Worm (Caenorhabditis elegans) whole organism, mixed stage, embryonic: ENCODE results near the gene oma-2.

Experiments used
- bed-3 ChIP-seq: fragments of 200-800 bp; sonication (Bioruptor generic); optimal IDR thresholded peaks from 3 replicates; lab custom pipeline; 2018; ENCODE audit warnings: mild to moderate bottlenecking, missing genetic modification characterization, moderate library complexity, missing compliant biosample characterization
- blmp-1 ChIP-seq: fragments of 150-350 bp; optimal IDR thresholded peaks from 2 replicates; lab custom pipeline; 2014; ENCODE audit warnings: missing biosample characterization, missing genetic modification characterization
- ceh-39 ChIP-seq: fragments of 150-350 bp; optimal IDR thresholded peaks from 2 replicates; lab custom pipeline; 2014; ENCODE audit warnings: missing biosample characterization, missing genetic modification characterization
- ceh-43 ChIP-seq: fragments of 200-800 bp; sonication (Bioruptor generic); optimal IDR thresholded peaks from 2 replicates; lab custom pipeline; 2018; ENCODE audit warnings: mild to moderate bottlenecking, missing genetic modification characterization, moderate library complexity, missing compliant biosample characterization
- ceh-83 ChIP-seq: fragments of 200-800 bp; sonication (Bioruptor generic); optimal IDR thresholded peaks from 2 replicates; lab custom pipeline; 2018; ENCODE audit warnings: mild to moderate bottlenecking, missing genetic modification characterization, missing compliant biosample characterization
- cnd-1 ChIP-seq: fragments of 200-800 bp; sonication (Bioruptor generic); optimal IDR thresholded peaks from 2 replicates; lab custom pipeline; 2018; ENCODE audit warnings: mild to moderate bottlenecking, missing genetic modification characterization, missing compliant biosample characterization
- drap-1 ChIP-seq: fragments of 200-800 bp; sonication (Bioruptor generic); optimal IDR thresholded peaks from 3 replicates; lab custom pipeline; 2018; ENCODE audit warnings: mild to moderate bottlenecking, missing genetic modification characterization, missing compliant biosample characterization
- elt-1 ChIP-seq: sonication (generic microtip); optimal IDR thresholded peaks from 2 replicates; lab custom pipeline; 2017; ENCODE audit warnings: missing genetic modification characterization, mild to moderate bottlenecking, missing compliant biosample characterization, antibody characterized with exemption, moderate library complexity, borderline replicate concordance; ENCODE audit not compliant: insufficient read depth
- flh-1 ChIP-seq: fragments of 200-800 bp; sonication (Bioruptor generic); optimal IDR thresholded peaks from 2 replicates; lab custom pipeline; 2018; ENCODE audit warnings: mild to moderate bottlenecking, missing genetic modification characterization, moderate library complexity, missing compliant biosample characterization
- ham-2 ChIP-seq: fragments of 200-800 bp; sonication (Bioruptor generic); optimal IDR thresholded peaks from 2 replicates; lab custom pipeline; 2018; ENCODE audit warnings: mild to moderate bottlenecking, missing genetic modification characterization, missing compliant biosample characterization
- hlh-1 ChIP-seq: fragments of 150-350 bp; optimal IDR thresholded peaks from 2 replicates; lab custom pipeline; 2014; ENCODE audit warnings: missing biosample characterization, missing genetic modification reagents, missing genetic modification characterization
- lin-13 ChIP-seq: fragments of 150-350 bp; optimal IDR thresholded peaks from 2 replicates; lab custom pipeline; 2014; ENCODE audit warnings: missing biosample characterization, missing genetic modification characterization
- lsy-2 ChIP-seq: fragments of 150-350 bp; optimal IDR thresholded peaks from 2 replicates; lab custom pipeline; 2014; ENCODE audit warnings: missing biosample characterization, missing genetic modification characterization
- mab-5 ChIP-seq: fragments of 150-350 bp; optimal IDR thresholded peaks from 2 replicates; lab custom pipeline; 2014; ENCODE audit warnings: missing biosample characterization, missing genetic modification characterization
- mep-1 ChIP-seq: fragments of 150-350 bp; optimal IDR thresholded peaks from 2 replicates; lab custom pipeline; 2017; ENCODE audit warnings: missing biosample characterization, missing genetic modification reagents, missing genetic modification characterization, inconsistent platforms
- mls-2 ChIP-seq: sonication (generic microtip); optimal IDR thresholded peaks from 2 replicates; lab custom pipeline; 2016; ENCODE audit warnings: mild to moderate bottlenecking, missing genetic modification characterization, moderate library complexity, missing compliant biosample characterization
- nhr-12 ChIP-seq: fragments of 150-350 bp; optimal IDR thresholded peaks from 2 replicates; lab custom pipeline; 2014; ENCODE audit warnings: missing biosample characterization, missing genetic modification characterization
- nhr-2 ChIP-seq: fragments of 150-350 bp; optimal IDR thresholded peaks from 2 replicates; lab custom pipeline; 2014; ENCODE audit warnings: missing biosample characterization, missing genetic modification characterization
- nhr-237 ChIP-seq: fragments of 150-350 bp; optimal IDR thresholded peaks from 2 replicates; lab custom pipeline; 2014; ENCODE audit warnings: missing biosample characterization, missing genetic modification characterization
- nhr-28 ChIP-seq: fragments of 150-350 bp; optimal IDR thresholded peaks from 2 replicates; lab custom pipeline; 2014; ENCODE audit warnings: missing biosample characterization, missing genetic modification characterization
- nhr-76 ChIP-seq: sonication (generic microtip); optimal IDR thresholded peaks from 2 replicates; lab custom pipeline; 2017; ENCODE audit warnings: missing biosample characterization, missing genetic modification characterization
- pha-4 ChIP-seq: fragments of 150-350 bp; optimal IDR thresholded peaks from 2 replicates; lab custom pipeline; 2018; ENCODE audit warnings: missing biosample characterization, missing genetic modification reagents, missing genetic modification characterization
- sem-2 ChIP-seq: fragments of 200-800 bp; sonication (Bioruptor generic); optimal IDR thresholded peaks from 2 replicates; lab custom pipeline; 2018; ENCODE audit warnings: mild to moderate bottlenecking, missing genetic modification characterization, missing compliant biosample characterization
- snpc-4 ChIP-seq: fragments of 150-350 bp; optimal IDR thresholded peaks from 2 replicates; lab custom pipeline; 2014; ENCODE audit warnings: missing biosample characterization, missing genetic modification characterization
- sptf-1 ChIP-seq: sonication (generic microtip); optimal IDR thresholded peaks from 2 replicates; lab custom pipeline; 2017; ENCODE audit warnings: mild to moderate bottlenecking, missing genetic modification characterization, moderate library complexity, missing compliant biosample characterization
- tbx-8 ChIP-seq: fragments of 200-800 bp; sonication (Bioruptor generic); optimal IDR thresholded peaks from 2 replicates; lab custom pipeline; 2018; ENCODE audit warnings: mild to moderate bottlenecking, missing genetic modification characterization, moderate library complexity, missing compliant biosample characterization
- unc-120 ChIP-seq: sonication (generic microtip); optimal IDR thresholded peaks from 2 replicates; lab custom pipeline; 2017; ENCODE audit warnings: missing genetic modification characterization, missing compliant biosample characterization; ENCODE audit not compliant: poor library complexity, severe bottlenecking
- unc-62 ChIP-seq: fragments of 150-350 bp; optimal IDR thresholded peaks from 2 replicates; lab custom pipeline; 2014; ENCODE audit warnings: missing biosample characterization, missing genetic modification reagents, missing genetic modification characterization
- zip-8 ChIP-seq: fragments of 150-350 bp; optimal IDR thresholded peaks from 2 replicates; lab custom pipeline; 2014; ENCODE audit warnings: missing biosample characterization, missing genetic modification characterization

The oma-2 gene

DNA sequence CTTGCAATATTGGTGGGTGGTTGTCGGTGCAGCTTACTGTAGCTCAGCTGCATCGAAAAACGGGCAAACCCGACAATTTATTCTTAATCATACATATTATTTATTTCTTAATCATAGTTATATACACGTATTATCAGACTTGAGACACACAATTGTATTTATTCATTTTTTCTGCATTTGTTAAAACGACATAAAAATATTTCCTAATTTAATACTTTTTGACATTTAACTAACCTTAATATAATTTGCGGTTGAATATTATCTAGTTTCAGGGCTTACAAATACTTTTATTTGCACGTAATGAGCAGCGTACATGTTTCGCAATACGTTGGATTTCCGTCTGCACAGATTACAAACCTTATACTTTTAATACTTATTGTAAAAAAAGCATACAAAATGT lies 29.1 kb downstream of the oma-2 start, which contains the start of gene str-138:
Gene str-138, plus strand, starts transcription at position 301 of the 400 bp plus-strand sequence.
- TF ChIP-seq bed-3 (GFP tag; lab: Kevin White, UChicago) = no peak
- TF ChIP-seq sem-2 (GFP tag; lab: Kevin White, UChicago) = no peak
- no peak for TF ChIP-seq mab-5 (tag; lab: Kevin White, UChicago)
- no peak for TF ChIP-seq sptf-1
- no peak for TF ChIP-seq pha-4 (tag; lab: Kevin White, UChicago)
- TF ChIP-seq ham-2 (GFP tag; lab: Kevin White, UChicago) = no peak
- no peak for TF ChIP-seq unc-62 (GFP tag; lab: Kevin White, UChicago)
- TF ChIP-seq tbx-8 (GFP tag; lab: Kevin White, UChicago) = no peak
- TF ChIP-seq elt-1 (tag; lab: Kevin White, UChicago) = no peak
- TF ChIP-seq nhr-76 (tag; lab: Kevin White, UChicago) = no peak
- no peak for TF ChIP-seq hlh-1 (tag; lab: Kevin White, UChicago)
- no peak for TF ChIP-seq zip-8 (tag; lab: Kevin White, UChicago)
- TF ChIP-seq nhr-2 = no peak
- no peak for TF ChIP-seq blmp-1 (tag; lab: Kevin White, UChicago)
- no peak for TF ChIP-seq lin-13 (tag; lab: Kevin White, UChicago)
- no peak for TF ChIP-seq drap-1 (GFP tag; lab: Kevin White, UChicago)
- no peak for TF ChIP-seq ceh-83
- TF ChIP-seq lsy-2 (tag; lab: Kevin White, UChicago) = no peak
- TF ChIP-seq, all 35 proteins: peak for 0

DNA sequence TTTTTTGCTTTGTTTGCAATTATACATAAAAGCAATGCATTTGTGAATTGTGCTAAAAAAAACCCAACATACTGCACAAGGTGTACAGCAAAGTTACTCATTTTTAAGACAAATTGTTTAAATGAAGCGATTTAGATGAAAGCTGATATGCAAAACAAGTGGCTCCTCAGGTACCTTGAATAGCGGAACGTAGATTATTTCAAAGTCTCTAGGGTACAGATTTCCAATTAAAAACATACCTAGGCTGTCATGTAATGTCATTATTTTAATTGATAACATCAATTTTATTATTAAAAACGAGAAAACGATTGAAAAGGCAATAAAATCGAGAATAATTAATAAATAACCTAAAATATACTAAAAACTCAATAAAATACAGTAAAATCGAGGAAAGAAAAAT lies 32.8 kb downstream of the oma-2 start, which contains the start of gene str-139:
Gene str-139, minus strand, starts transcription at position 101 of the 400 bp plus-strand sequence.
- TF ChIP-seq mls-2 (tag; lab: Kevin White, UChicago) = no peak
- no peak for TF ChIP-seq blmp-1 (tag; lab: Kevin White, UChicago)
- TF ChIP-seq lin-13 (tag; lab: Kevin White, UChicago) = no peak
- no peak for TF ChIP-seq flh-1 (GFP tag; lab: Kevin White, UChicago)
- TF ChIP-seq tbx-8 (GFP tag; lab: Kevin White, UChicago) = no peak
- no peak for TF ChIP-seq ceh-83
- TF ChIP-seq sptf-1 = no peak
- no peak for TF ChIP-seq elt-1 (tag; lab: Kevin White, UChicago)

DNA sequence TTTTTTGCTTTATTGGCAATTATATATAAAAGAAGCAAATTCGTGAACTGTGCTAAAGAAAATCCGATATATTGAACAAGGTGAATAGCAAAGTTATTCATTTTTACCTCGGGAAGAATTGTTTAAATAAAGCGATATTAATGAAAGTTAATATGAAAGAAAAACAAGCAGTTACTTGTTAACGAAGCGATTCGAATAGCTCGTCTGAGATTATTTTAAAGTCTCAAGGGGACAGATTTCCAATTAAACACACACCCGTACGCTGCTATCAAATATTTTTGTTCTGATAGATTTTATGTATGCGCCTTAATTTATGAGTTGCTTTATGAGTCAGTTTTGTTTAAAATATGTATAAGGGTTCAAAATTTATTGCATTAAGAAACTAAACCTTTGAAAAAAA lies 38.6 kb downstream of the oma-2 start, which contains the start of gene str-140:
Gene str-140, minus strand, starts transcription at position 101 of the 400 bp plus-strand sequence.
- TF ChIP-seq mep-1 (tag; lab: Kevin White, UChicago) (no peak), tbx-8 (GFP tag; lab: Kevin White, UChicago) (no peak), nhr-28 (tag; lab: Kevin White, UChicago) (no peak), ceh-43 (GFP tag; lab: Kevin White, UChicago) (no peak), sem-2 (GFP tag; lab: Kevin White, UChicago) (no peak), mls-2 (tag; lab: Kevin White, UChicago) (no peak), blmp-1 (tag; lab: Kevin White, UChicago) (no peak), zip-8 (tag; lab: Kevin White, UChicago) (no peak), drap-1 (GFP tag; lab: Kevin White, UChicago) (no peak), nhr-12 (no peak)

DNA sequence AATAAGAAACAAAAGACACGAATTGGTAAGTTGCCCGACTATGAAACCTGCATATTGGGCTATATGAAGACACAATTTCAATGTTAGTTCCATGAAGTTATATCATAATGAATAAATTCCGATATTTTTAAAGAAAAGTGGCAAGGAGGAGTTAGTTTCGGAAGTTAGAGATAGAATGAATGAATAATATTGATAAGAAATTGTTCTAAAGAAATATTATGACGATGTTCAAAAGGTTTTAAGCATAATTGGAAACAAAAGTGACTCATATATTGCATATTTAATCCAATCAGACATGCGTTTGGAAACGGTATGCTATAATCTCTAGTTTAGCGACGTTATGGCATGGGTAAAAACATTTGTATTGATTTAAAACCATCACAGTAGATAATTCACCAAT lies 40.4 kb downstream of the oma-2 start, which contains the start of gene str-143:
Gene str-143, minus strand, starts transcription at position 101 of the 400 bp plus-strand sequence.
- TF ChIP-seq hlh-1 (tag; lab: Kevin White, UChicago) (no peak), mep-1 (tag; lab: Kevin White, UChicago) (no peak), nhr-2 (no peak), nhr-28 (tag; lab: Kevin White, UChicago) (no peak), nhr-237 (no peak), bed-3 (GFP tag; lab: Kevin White, UChicago) (no peak), ceh-39 (tag; lab: Kevin White, UChicago) (no peak), pha-4 (tag; lab: Kevin White, UChicago) (no peak), lin-13 (tag; lab: Kevin White, UChicago) (no peak), sem-2 (GFP tag; lab: Kevin White, UChicago) (no peak)

DNA sequence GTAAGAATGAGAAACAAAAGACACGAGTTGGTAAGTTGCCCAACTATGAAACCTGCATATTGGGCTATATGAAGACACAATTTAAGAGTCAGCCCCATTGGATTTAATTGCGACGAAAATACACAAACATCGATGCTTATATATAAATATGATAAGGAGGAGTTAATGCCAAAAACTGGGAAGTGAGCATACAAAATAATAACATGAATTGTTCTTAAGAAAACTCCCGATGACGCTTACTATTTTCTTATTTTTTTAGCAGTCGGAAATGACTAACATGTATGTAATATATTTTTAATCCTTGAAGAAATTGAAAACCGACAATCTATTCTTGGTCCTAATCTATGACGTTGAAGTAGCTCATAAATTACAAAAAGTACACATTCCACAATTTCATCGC lies 42.8 kb downstream of the oma-2 start, which contains the start of gene str-144:
Gene str-144, minus strand, starts transcription at position 101 of the 400 bp plus-strand sequence.
- TF ChIP-seq sptf-1 = no peak
- no peak for TF ChIP-seq ceh-83
- no peak for TF ChIP-seq unc-120 (tag; lab: Kevin White, UChicago)
- no peak for TF ChIP-seq cnd-1
- no peak for TF ChIP-seq nhr-28 (tag; lab: Kevin White, UChicago)
- no peak for TF ChIP-seq snpc-4 (tag; lab: Kevin White, UChicago)
